Fruit fly (Drosophila melanogaster) S2 (cell line): ENCODE measurements around the gene Cp110.

ENCODE experiments used
- CG8478 ChIP-seq: fragments of >200 bp; optimal IDR thresholded peaks from 2 replicates; lab custom pipeline; 2018
- CTCF ChIP-seq, 2 experiments: fragments of >200 bp; optimal IDR thresholded peaks; 2 replicates each; lab custom pipeline; 2018

Gene Cp110

dm6 chrX:22474881-22475280 is 7.0 kb upstream of the Cp110 start:
- TF ChIP-seq CG8478 (lab: Kevin White, UChicago) (no peak), CTCF (optimal IDR thresholded peaks at IDR 0.05; lab: Kevin White, UChicago) (no peak)

dm6 chrX:22477689-22478590 is 3.9 kb upstream of the Cp110 start:
- TF ChIP-seq CTCF (optimal IDR thresholded peaks at IDR 0.05; lab: Kevin White, UChicago) (no peak), CG8478 (lab: Kevin White, UChicago) (no peak)

- TF ChIP-seq CG8478 (lab: Kevin White, UChicago) (no peak), CTCF (optimal IDR thresholded peaks at IDR 0.05; lab: Kevin White, UChicago) (no peak)
Measured at dm6 chrX:22479207-22479820, 2.6 kb upstream of the Cp110 start.

- TF ChIP-seq CG8478 (lab: Kevin White, UChicago) = no peak
- no peak for TF ChIP-seq CTCF (optimal IDR thresholded peaks at IDR 0.05; lab: Kevin White, UChicago)
Measured at dm6 chrX:22480612-22481011, 1.3 kb upstream of the Cp110 start.

- TF ChIP-seq CTCF (optimal IDR thresholded peaks at IDR 0.05; lab: Kevin White, UChicago) (no peak), CG8478 (lab: Kevin White, UChicago) (no peak)
Measured at dm6 chrX:22481131-22481530, 751 bp upstream of the Cp110 start.

- TF ChIP-seq CTCF (optimal IDR thresholded peaks at IDR 0.05; lab: Kevin White, UChicago) = no peak
- no peak for TF ChIP-seq CG8478 (lab: Kevin White, UChicago)
Measured at dm6 chrX:22486487-22486886, 4.6 kb downstream of the Cp110 start.

- no peak for TF ChIP-seq CTCF (optimal IDR thresholded peaks at IDR 0.05; lab: Kevin White, UChicago)
- no peak for TF ChIP-seq CG8478 (lab: Kevin White, UChicago)
Measured at dm6 chrX:22486919-22487634, 5.2 kb downstream of the Cp110 start.

- TF ChIP-seq CTCF (optimal IDR thresholded peaks at IDR 0.05; lab: Kevin White, UChicago) = no peak
- no peak for TF ChIP-seq CG8478 (lab: Kevin White, UChicago)
Measured at dm6 chrX:22487667-22488593, 6.0 kb downstream of the Cp110 start.

dm6 chrX:22490584-22490983 is 8.7 kb downstream of the Cp110 start:
- TF ChIP-seq CTCF (optimal IDR thresholded peaks at IDR 0.05; lab: Kevin White, UChicago) (no peak), CG8478 (lab: Kevin White, UChicago) (no peak)

- TF ChIP-seq CTCF (optimal IDR thresholded peaks at IDR 0.05; lab: Kevin White, UChicago) (no peak), CG8478 (lab: Kevin White, UChicago) (no peak)
Measured at dm6 chrX:22491028-22491769, 9.3 kb downstream of the Cp110 start.

dm6 chrX:22499557-22499956 is 17.7 kb downstream of the Cp110 start:
- TF ChIP-seq CTCF (optimal IDR thresholded peaks at IDR 0.05; lab: Kevin White, UChicago) = no peak
- no peak for TF ChIP-seq CG8478 (lab: Kevin White, UChicago)

- TF ChIP-seq CTCF (optimal IDR thresholded peaks at IDR 0.05; lab: Kevin White, UChicago) = no peak
- TF ChIP-seq CG8478 (lab: Kevin White, UChicago) = no peak
Measured at dm6 chrX:22502225-22502624, 20.3 kb downstream of the Cp110 start.

- no peak for TF ChIP-seq CG8478 (lab: Kevin White, UChicago)
- no peak for TF ChIP-seq CTCF (optimal IDR thresholded peaks at IDR 0.05; lab: Kevin White, UChicago)
Measured at dm6 chrX:22509085-22509484, 27.2 kb downstream of the Cp110 start.
